Worm (Caenorhabditis elegans) whole organism, L1 larva: ENCODE measurements around the gene K01A11.1.
A peak's percentile ranks its signal among the peaks of the same experiment; 100 is the strongest.

Experiments
- C04F5.9 ChIP-seq: sonication (generic microtip); optimal IDR thresholded peaks from 2 replicates; lab custom pipeline; 2016; ENCODE audit warnings: missing genetic modification characterization, missing compliant biosample characterization
- C34B4.2 ChIP-seq: sonication (generic microtip); optimal IDR thresholded peaks from 2 replicates; lab custom pipeline; 2017; ENCODE audit warnings: mild to moderate bottlenecking, missing genetic modification characterization, missing compliant biosample characterization
- Y116A8C.19 ChIP-seq: sonication (generic microtip); optimal IDR thresholded peaks from 2 replicates; lab custom pipeline; 2016; ENCODE audit warnings: missing compliant biosample characterization, missing genetic modification characterization, borderline replicate concordance
- aha-1 ChIP-seq: fragments of 150-350 bp; optimal IDR thresholded peaks from 2 replicates; lab custom pipeline; 2014; ENCODE audit warnings: missing biosample characterization, missing genetic modification characterization
- aly-2 ChIP-seq: fragments of 150-350 bp; optimal IDR thresholded peaks from 2 replicates; lab custom pipeline; 2014; ENCODE audit warnings: missing biosample characterization, missing genetic modification characterization
- blmp-1 ChIP-seq: fragments of 150-350 bp; optimal IDR thresholded peaks from 2 replicates; lab custom pipeline; 2014; ENCODE audit warnings: missing biosample characterization, missing genetic modification characterization
- ceh-63 ChIP-seq: fragments of 200-800 bp; sonication (Bioruptor generic); optimal IDR thresholded peaks from 2 replicates; lab custom pipeline; 2018; ENCODE audit warnings: mild to moderate bottlenecking, missing genetic modification characterization, missing compliant biosample characterization
- ceh-8 ChIP-seq: fragments of 200-800 bp; sonication (Bioruptor generic); optimal IDR thresholded peaks from 2 replicates; lab custom pipeline; 2018; ENCODE audit warnings: mild to moderate bottlenecking, missing genetic modification characterization, moderate library complexity, missing compliant biosample characterization
- ceh-82 ChIP-seq, 3 experiments: fragments of 150-350 bp in 1 of 3; sonication (generic microtip) in 2 of 3; optimal IDR thresholded peaks; 2 replicates each; lab custom pipeline; 2014 to 2017; ENCODE audit warnings: missing biosample characterization in 3 of 3, missing genetic modification characterization in 3 of 3
- ceh-88 ChIP-seq: fragments of 200-800 bp; sonication (Bioruptor generic); IDR thresholded peaks from 2 replicates; pipeline ENCODE4 v1.3.6; 2022; ENCODE audit warnings: missing genetic modification characterization, missing compliant biosample characterization
- ceh-90 ChIP-seq: sonication (generic microtip); optimal IDR thresholded peaks from 2 replicates; lab custom pipeline; 2016; ENCODE audit warnings: missing genetic modification characterization, missing compliant biosample characterization
- dpl-1 ChIP-seq, 3 experiments: fragments of 150-350 bp in 2 of 3; sonication (generic microtip) in 1 of 3; optimal IDR thresholded peaks; 2 replicates each; lab custom pipeline; 2014 to 2017; ENCODE audit warnings: missing biosample characterization in 3 of 3, missing genetic modification characterization in 3 of 3, missing genetic modification reagents in 3 of 3
- dsc-1 ChIP-seq: sonication (generic microtip); optimal IDR thresholded peaks from 2 replicates; lab custom pipeline; 2016; ENCODE audit warnings: mild to moderate bottlenecking, missing genetic modification characterization, missing compliant biosample characterization
- efl-1 ChIP-seq, 4 experiments: fragments of 150-350 bp; optimal IDR thresholded peaks in 3 of 4; peaks in 1 of 4; 1 replicate in 1 of 4; 2 replicates in 3 of 4; lab custom pipeline; 2014; ENCODE audit warnings: missing biosample characterization in 2 of 4, missing genetic modification characterization in 2 of 4, missing genetic modification reagents in 2 of 4
- efl-3 ChIP-seq: fragments of 200-800 bp; sonication (Bioruptor generic); optimal IDR thresholded peaks from 2 replicates; lab custom pipeline; 2018; ENCODE audit warnings: mild to moderate bottlenecking, missing genetic modification characterization, missing compliant biosample characterization
- egl-13 ChIP-seq: sonication (generic microtip); optimal IDR thresholded peaks from 2 replicates; lab custom pipeline; 2016; ENCODE audit warnings: missing genotype, missing genetic modification reagents, missing genetic modification characterization, missing compliant biosample characterization
- elt-2 ChIP-seq: sonication (generic microtip); optimal IDR thresholded peaks from 2 replicates; lab custom pipeline; 2016; ENCODE audit warnings: missing genetic modification characterization, mild to moderate bottlenecking, inconsistent platforms, missing compliant biosample characterization, missing genetic modification reagents
- fkh-4 ChIP-seq: sonication (generic microtip); optimal IDR thresholded peaks from 2 replicates; lab custom pipeline; 2016; ENCODE audit warnings: missing compliant biosample characterization, missing genetic modification characterization, borderline replicate concordance
- fkh-8 ChIP-seq: sonication (generic microtip); optimal IDR thresholded peaks from 2 replicates; lab custom pipeline; 2016; ENCODE audit warnings: mild to moderate bottlenecking, missing genetic modification characterization, missing compliant biosample characterization
- hlh-4 ChIP-seq: sonication (generic microtip); optimal IDR thresholded peaks from 2 replicates; lab custom pipeline; 2016; ENCODE audit warnings: mild to moderate bottlenecking, missing genetic modification characterization, missing compliant biosample characterization
- irx-1 ChIP-seq: sonication (generic microtip); optimal IDR thresholded peaks from 2 replicates; lab custom pipeline; 2016; ENCODE audit warnings: missing genetic modification characterization, missing compliant biosample characterization
- isw-1 ChIP-seq: fragments of 200-800 bp; sonication (Bioruptor generic); IDR thresholded peaks from 2 replicates; pipeline ENCODE4 v1.3.6; 2022; ENCODE audit warnings: missing genetic modification characterization, missing compliant biosample characterization
- jun-1 ChIP-seq: fragments of 150-350 bp; optimal IDR thresholded peaks from 2 replicates; lab custom pipeline; 2014; ENCODE audit warnings: missing biosample characterization, missing genetic modification reagents, missing genetic modification characterization
- lin-14 ChIP-seq: fragments of 200-800 bp; sonication (Bioruptor generic); optimal IDR thresholded peaks from 2 replicates; lab custom pipeline; 2018; ENCODE audit warnings: mild to moderate bottlenecking, missing genetic modification characterization, moderate library complexity, missing compliant biosample characterization
- lin-15B ChIP-seq: fragments of 150-350 bp; sonication (generic microtip); optimal IDR thresholded peaks from 3 replicates; lab custom pipeline; 2014; ENCODE audit warnings: missing biosample characterization, missing genetic modification characterization
- lin-39 ChIP-seq: fragments of 150-350 bp; optimal IDR thresholded peaks from 2 replicates; lab custom pipeline; 2014; ENCODE audit warnings: missing biosample characterization, missing genetic modification reagents, missing genetic modification characterization
- mab-9 ChIP-seq: fragments of 200-800 bp; sonication (Bioruptor generic); IDR thresholded peaks from 2 replicates; pipeline ENCODE4 v1.3.6; 2022; ENCODE audit warnings: missing genetic modification reagents, missing genetic modification characterization, missing compliant biosample characterization
- nhr-19 ChIP-seq: fragments of 200-800 bp; sonication (Bioruptor generic); conservative IDR thresholded peaks from 2 replicates; pipeline ENCODE4 v1.3.6; 2022; ENCODE audit warnings: missing genetic modification characterization, missing compliant biosample characterization
- nhr-20 ChIP-seq: sonication (generic microtip); optimal IDR thresholded peaks from 2 replicates; lab custom pipeline; 2016; ENCODE audit warnings: mild to moderate bottlenecking, missing genetic modification characterization, missing compliant biosample characterization
- nhr-237 ChIP-seq: fragments of 150-350 bp; optimal IDR thresholded peaks from 2 replicates; lab custom pipeline; 2014; ENCODE audit warnings: missing biosample characterization, missing genetic modification characterization
- nhr-28 ChIP-seq: fragments of 150-350 bp; optimal IDR thresholded peaks from 2 replicates; lab custom pipeline; 2014; ENCODE audit warnings: missing biosample characterization, missing genetic modification characterization
- nhr-47 ChIP-seq: sonication (generic microtip); optimal IDR thresholded peaks from 2 replicates; lab custom pipeline; 2016; ENCODE audit warnings: mild to moderate bottlenecking, missing genetic modification characterization, moderate library complexity, missing compliant biosample characterization
- nhr-85 ChIP-seq: sonication (generic microtip); peaks from one replicate; lab custom pipeline; 2016; ENCODE audit warnings: missing genetic modification characterization, inconsistent platforms, missing compliant biosample characterization
- nhr-90 ChIP-seq: sonication (generic microtip); optimal IDR thresholded peaks from 2 replicates; lab custom pipeline; 2016; ENCODE audit warnings: mild to moderate bottlenecking, missing genetic modification characterization, missing compliant biosample characterization; ENCODE audit not compliant: poor library complexity
- pag-3 ChIP-seq: sonication (generic microtip); optimal IDR thresholded peaks from 2 replicates; lab custom pipeline; 2017; ENCODE audit warnings: missing genetic modification characterization, mild to moderate bottlenecking, missing compliant biosample characterization, antibody characterized with exemption, borderline replicate concordance; ENCODE audit not compliant: insufficient read depth
- pax-3 ChIP-seq: fragments of 200-800 bp; sonication (Bioruptor generic); optimal IDR thresholded peaks from 2 replicates; lab custom pipeline; 2018; ENCODE audit warnings: mild to moderate bottlenecking, missing genetic modification characterization, moderate library complexity, missing compliant biosample characterization
- rnt-1 ChIP-seq: sonication (generic microtip); optimal IDR thresholded peaks from 2 replicates; lab custom pipeline; 2016; ENCODE audit warnings: mild to moderate bottlenecking, missing genetic modification characterization, moderate library complexity, missing compliant biosample characterization
- snu-23 ChIP-seq: sonication (generic microtip); optimal IDR thresholded peaks from 2 replicates; lab custom pipeline; 2016; ENCODE audit warnings: missing genetic modification characterization, missing compliant biosample characterization
- sox-4 ChIP-seq: sonication (generic microtip); optimal IDR thresholded peaks from 2 replicates; lab custom pipeline; 2016; ENCODE audit warnings: missing genetic modification characterization, missing compliant biosample characterization
- sptf-1 ChIP-seq: fragments of 150-350 bp; optimal IDR thresholded peaks from 2 replicates; lab custom pipeline; 2014; ENCODE audit warnings: missing biosample characterization, missing genetic modification characterization
- tbx-2 ChIP-seq: sonication (generic microtip); optimal IDR thresholded peaks from 2 replicates; lab custom pipeline; 2016; ENCODE audit warnings: missing genetic modification characterization, missing compliant biosample characterization
- unc-86 ChIP-seq: sonication (generic microtip); optimal IDR thresholded peaks from 2 replicates; lab custom pipeline; 2016; ENCODE audit warnings: missing genetic modification characterization, missing compliant biosample characterization
- unc-98 ChIP-seq: fragments of 200-800 bp; sonication (Bioruptor generic); IDR thresholded peaks from 2 replicates; pipeline ENCODE4 v1.3.6; 2022; ENCODE audit warnings: missing genetic modification characterization, missing compliant biosample characterization
- vab-15 ChIP-seq: sonication (generic microtip); optimal IDR thresholded peaks from 2 replicates; lab custom pipeline; 2017; ENCODE audit warnings: missing genotype, mild to moderate bottlenecking, missing genetic modification characterization, missing compliant biosample characterization
- xbp-1 ChIP-seq: sonication (generic microtip); optimal IDR thresholded peaks from 2 replicates; lab custom pipeline; 2016; ENCODE audit warnings: missing genetic modification characterization, missing compliant biosample characterization
- ztf-11 ChIP-seq, 2 experiments: sonication (generic microtip); optimal IDR thresholded peaks; 2 replicates each; lab custom pipeline; 2016 to 2017; ENCODE audit warnings: missing genetic modification characterization in 2 of 2, missing biosample characterization in 1 of 2, missing compliant biosample characterization in 1 of 2

Gene K01A11.1

DNA sequence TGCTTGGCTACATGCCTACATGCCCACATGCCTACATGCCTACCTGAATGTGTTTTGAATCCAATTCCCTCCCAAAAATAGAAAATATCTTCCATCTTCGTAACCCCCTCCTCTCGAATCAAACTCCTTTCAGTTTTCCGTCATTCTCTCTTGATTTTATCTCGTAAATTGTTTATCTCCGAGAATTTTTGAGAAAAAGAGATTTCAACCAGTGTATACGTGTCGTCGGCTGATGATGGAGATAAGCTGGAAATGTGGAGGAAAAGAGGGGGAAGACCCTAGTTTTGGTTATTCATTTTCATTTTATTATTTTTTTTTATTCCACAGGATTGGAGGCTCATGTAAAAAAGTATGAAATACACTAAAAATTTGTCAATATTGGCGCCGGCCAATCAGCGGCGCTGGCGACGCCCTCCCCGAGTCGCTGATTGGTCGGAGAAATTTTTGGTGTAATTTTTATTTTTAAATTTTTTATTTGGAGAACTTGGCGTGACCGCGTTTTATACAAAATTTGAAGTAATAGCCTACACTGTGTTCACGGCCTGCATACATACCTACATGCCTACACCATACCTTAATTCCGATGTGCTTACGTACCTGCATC lies 47.6 kb upstream of the K01A11.1 start:
- TF ChIP-seq blmp-1 (tag; lab: Kevin White, UChicago) (peak; percentile 50), efl-1 (optimal IDR thresholded peaks at IDR 0.05; lab: Kevin White, UChicago) (no peak), efl-1 (GFP tag; optimal IDR thresholded peaks at IDR 0.05 in 1 of 2; lab: Kevin White, UChicago) (no peak), vab-15 (tag; lab: Kevin White, UChicago) (no peak), nhr-47 (tag; lab: Kevin White, UChicago) (no peak), lin-14 (GFP tag; lab: Kevin White, UChicago) (peak; percentile 26), rnt-1 (peak; percentile 0), nhr-85 (tag; lab: Kevin White, UChicago) (peak; percentile 31), Y116A8C.19 (no peak)

DNA sequence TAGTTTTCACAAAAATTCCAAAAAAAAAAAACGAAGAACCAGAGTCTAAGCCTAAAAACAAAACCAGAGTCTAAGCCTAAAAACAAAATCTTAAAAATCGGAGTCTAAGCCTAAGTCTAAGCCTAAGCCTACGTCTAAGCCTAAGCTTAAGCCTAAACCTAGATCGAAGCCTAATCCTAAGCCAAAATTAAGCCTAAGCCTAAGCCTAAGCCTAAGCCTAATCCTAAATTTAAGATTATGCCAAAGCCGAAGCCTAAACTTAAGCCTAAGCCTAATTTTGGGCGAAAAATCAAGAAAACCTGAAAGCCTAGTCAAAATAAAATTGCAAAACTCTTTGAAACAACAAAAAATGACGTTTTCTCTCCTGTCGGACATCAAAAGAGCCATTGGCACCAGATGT lies 46.1 kb upstream of the K01A11.1 start:
- TF ChIP-seq dsc-1 (tag; lab: Kevin White, UChicago) (no peak), rnt-1 (no peak), ceh-82 (tag; optimal IDR thresholded peaks at IDR 0.05; lab: Kevin White, UChicago) (no peak), pag-3 (tag; lab: Kevin White, UChicago) (no peak)
- TF ChIP-seq, all 84 proteins: peak for 0

DNA sequence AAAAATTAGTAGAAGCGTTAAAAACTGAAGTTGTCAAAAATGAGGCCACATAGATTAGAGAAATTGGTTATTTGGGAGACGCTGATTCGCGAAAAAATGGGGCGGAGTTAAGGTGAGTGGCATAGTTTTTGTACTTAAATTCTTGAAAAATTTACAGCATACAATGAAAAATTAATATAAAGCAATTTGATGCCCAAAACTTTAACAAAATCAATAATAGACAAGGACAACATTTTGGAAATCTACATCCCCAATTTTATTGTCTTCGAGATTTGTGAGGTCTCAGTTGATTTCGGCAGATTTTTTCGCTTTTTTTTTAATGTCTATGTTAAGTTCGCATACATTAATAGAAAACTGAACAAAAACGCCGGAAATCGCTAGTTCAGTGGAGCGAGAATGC lies 45.0 kb upstream of the K01A11.1 start:
- no peak for TF ChIP-seq nhr-28 (tag; lab: Kevin White, UChicago)
- TF ChIP-seq fkh-4 (tag; lab: Kevin White, UChicago), result peak; percentile 78
- peak; percentile 31 for TF ChIP-seq irx-1 (tag; lab: Kevin White, UChicago)
- no peak for TF ChIP-seq jun-1 (tag; lab: Kevin White, UChicago)
- TF ChIP-seq nhr-47 (tag; lab: Kevin White, UChicago), result peak; percentile 77
- TF ChIP-seq lin-39 (tag; lab: Kevin White, UChicago), result no peak
- no peak for TF ChIP-seq dpl-1 (GFP tag; optimal IDR thresholded peaks at IDR 0.05; lab: Kevin White, UChicago)
- peak; percentile 48 for TF ChIP-seq snu-23 (GFP tag; lab: Kevin White, UChicago)
- peak; percentile 99 for TF ChIP-seq unc-98
- peak; percentile 96 for TF ChIP-seq pax-3 (tag; lab: Kevin White, UChicago)
- TF ChIP-seq sox-4, result peak; percentile 76
- TF ChIP-seq fkh-8, result peak; percentile 75
- TF ChIP-seq hlh-4 (tag; lab: Kevin White, UChicago), result no peak
- peak; percentile 73 for TF ChIP-seq tbx-2
- TF ChIP-seq aha-1 (tag; lab: Kevin White, UChicago), result no peak
- peak; percentile 11 for TF ChIP-seq vab-15 (tag; lab: Kevin White, UChicago)
- TF ChIP-seq elt-2 (tag; lab: Kevin White, UChicago), result peak; percentile 21
- peak; percentile 65; the same call in 1 of the 2 replicates for TF ChIP-seq ceh-88 (GFP tag; lab: Robert Waterston, UW)
- no peak for TF ChIP-seq C34B4.2
- TF ChIP-seq nhr-19, result peak; percentile 47
- peak; percentile 59 for TF ChIP-seq dsc-1 (tag; lab: Kevin White, UChicago)
- no peak for TF ChIP-seq nhr-237 (tag; lab: Kevin White, UChicago)
- TF ChIP-seq C04F5.9 (tag; lab: Kevin White, UChicago), result peak; percentile 27
- peak; percentile 22 for TF ChIP-seq efl-3 (GFP tag; lab: Kevin White, UChicago)
- no peak for TF ChIP-seq mab-9 (GFP tag; lab: Robert Waterston, UW)
- peak; percentile 54 for TF ChIP-seq unc-86 (tag; lab: Kevin White, UChicago)
- TF ChIP-seq lin-14 (GFP tag; lab: Kevin White, UChicago), result peak; percentile 41
- TF ChIP-seq ceh-63 (GFP tag; lab: Kevin White, UChicago), result peak; percentile 82
- peak in 1 of 2 experiments; percentile 86 for TF ChIP-seq ztf-11 (tag; optimal IDR thresholded peaks at IDR 0.05; lab: Kevin White, UChicago)
- peak; percentile 60 for TF ChIP-seq xbp-1 (tag; lab: Kevin White, UChicago)
- peak; percentile 81 for TF ChIP-seq ceh-90
- peak; percentile 65 for TF ChIP-seq egl-13 (tag; lab: Kevin White, UChicago)
- TF ChIP-seq nhr-90 (tag; lab: Kevin White, UChicago), result peak; percentile 86
- no peak for TF ChIP-seq sptf-1 (tag; lab: Kevin White, UChicago)
- peak; percentile 1 for TF ChIP-seq aly-2 (tag; lab: Kevin White, UChicago)
- TF ChIP-seq lin-15B (tag; lab: Kevin White, UChicago), result no peak
- no peak for TF ChIP-seq ceh-82 (tag; optimal IDR thresholded peaks at IDR 0.05; lab: Kevin White, UChicago)
- TF ChIP-seq Y116A8C.19, result peak; percentile 77
- TF ChIP-seq nhr-20 (tag; lab: Kevin White, UChicago), result peak; percentile 59
- no peak for TF ChIP-seq ceh-8
- TF ChIP-seq isw-1 (GFP tag; lab: Robert Waterston, UW), result peak; percentile 78
